Fruit fly (Drosophila melanogaster): ENCODE results near the gene CG9331.

CG9331 gene

dm6 chr2L:20824136-20824789, 1.6 kb downstream of the CG9331 start (continued):
- no peak for TF ChIP-seq ftz-f1 (GFP tag; optimal IDR thresholded peaks at IDR 0.05)

dm6 chr2L:20825265-20825664, 2.6 kb downstream of the CG9331 start:
- no peak for TF ChIP-seq CG8290 (GFP tag; optimal IDR thresholded peaks at IDR 0.05)
- TF ChIP-seq CG8290 (tag; optimal IDR thresholded peaks at IDR 0.05), result peak in 1 of 2 experiments; percentile 15
- TF ChIP-seq pan (optimal IDR thresholded peaks at IDR 0.05), result no peak
- no peak for TF ChIP-seq pan (GFP tag; optimal IDR thresholded peaks at IDR 0.05 in 1 of 2, IDR thresholded peaks at IDR 0.05 in 1 of 2)
- peak; percentile 71 for TF ChIP-seq oc (tag; optimal IDR thresholded peaks at IDR 0.05)
- 0 out of 2 replicates have a peak, but pooled peaks have one; percentile 23 for TF ChIP-seq CG32532 (GFP tag; IDR thresholded peaks at IDR 0.05)
- no peak for TF ChIP-seq CG13424 (tag; optimal IDR thresholded peaks at IDR 0.05)
- TF ChIP-seq Med (GFP tag), result peak; percentile 51
- TF ChIP-seq Jarid2 (GFP tag; optimal IDR thresholded peaks at IDR 0.05), result peak; percentile 11
- 0 out of 2 replicates have a peak, but pooled peaks have one; percentile 19 for TF ChIP-seq rib (GFP tag; IDR thresholded peaks at IDR 0.05)
- TF ChIP-seq CG12769 (tag; optimal IDR thresholded peaks at IDR 0.05), result peak; percentile 60
- TF ChIP-seq chinmo (GFP tag; IDR thresholded peaks at IDR 0.05; ENCODE audit: partially characterized antibody), result 0 out of 4 replicates have a peak, but pooled peaks have one; percentile 49
- TF ChIP-seq HLHmδ (GFP tag; optimal IDR thresholded peaks at IDR 0.05), result peak; percentile 28
- no peak for TF ChIP-seq jumu (GFP tag; optimal IDR thresholded peaks at IDR 0.05)
- peak in 1 of 2 experiments; percentile 4 for TF ChIP-seq bsh (GFP tag; optimal IDR thresholded peaks at IDR 0.05)
- TF ChIP-seq nom (GFP tag; optimal IDR thresholded peaks at IDR 0.05), result peak; percentile 41
- no peak for TF ChIP-seq ci (GFP tag; IDR thresholded peaks at IDR 0.05)
- TF ChIP-seq Trl (optimal IDR thresholded peaks at IDR 0.05), result peak in 1 of 2 experiments; percentile 7
- no peak for TF ChIP-seq Trl (GFP tag; optimal IDR thresholded peaks at IDR 0.05)
- peak; percentile 26; the same call in 1 of the 2 replicates for TF ChIP-seq vvl (GFP tag; IDR thresholded peaks at IDR 0.05)
- no peak for TF ChIP-seq CG1603 (tag; optimal IDR thresholded peaks at IDR 0.05)
- TF ChIP-seq Blimp-1 (GFP tag; optimal IDR thresholded peaks at IDR 0.05), result no peak
- TF ChIP-seq Deaf1 (tag; optimal IDR thresholded peaks at IDR 0.05), result peak; percentile 64
- peak; percentile 60 for TF ChIP-seq grn (GFP tag; optimal IDR thresholded peaks at IDR 0.05)
- peak; percentile 75 for TF ChIP-seq kni (GFP tag; optimal IDR thresholded peaks at IDR 0.05)

- TF ChIP-seq Hand (GFP tag; optimal IDR thresholded peaks at IDR 0.05), result no peak
- peak; percentile 85 for TF ChIP-seq CG2199 (GFP tag; IDR thresholded peaks at IDR 0.05)
- no peak for TF ChIP-seq kay (GFP tag; optimal IDR thresholded peaks at IDR 0.05)
- no peak for TF ChIP-seq Chrac-16 (GFP tag; optimal IDR thresholded peaks at IDR 0.05)
- peak; percentile 29; the same call in 1 of the 3 replicates for TF ChIP-seq knrl (GFP tag; IDR thresholded peaks at IDR 0.05; ENCODE audit: partially characterized antibody)
- no peak for TF ChIP-seq dm (GFP tag; optimal IDR thresholded peaks at IDR 0.05)
- TF ChIP-seq sqz (GFP tag; optimal IDR thresholded peaks at IDR 0.05), result no peak
- TF ChIP-seq B-H1 (GFP tag; IDR thresholded peaks at IDR 0.05), result no peak
- TF ChIP-seq CTCF (GFP tag; optimal IDR thresholded peaks at IDR 0.05), result peak; percentile 91
- no peak for TF ChIP-seq Drgx (GFP tag; IDR thresholded peaks at IDR 0.05)
- TF ChIP-seq stwl (tag; optimal IDR thresholded peaks at IDR 0.05), result peak; percentile 30
These were observed 3.6 kb downstream of the CG9331 start for dm6 chr2L:20826226-20826625.

dm6 chr2L:20827045-20827444, 4.4 kb downstream of the CG9331 start:
- no peak for TF ChIP-seq CG13775 (GFP tag; optimal IDR thresholded peaks at IDR 0.05)
- TF ChIP-seq BEAF-32 (GFP tag; optimal IDR thresholded peaks at IDR 0.05), result no peak
- peak; percentile 68 for TF ChIP-seq exex (tag; optimal IDR thresholded peaks at IDR 0.05)
- peak; percentile 50 for TF ChIP-seq mirr (GFP tag; optimal IDR thresholded peaks at IDR 0.05)
- TF ChIP-seq fd3F (GFP tag; optimal IDR thresholded peaks at IDR 0.05), result no peak
- peak; percentile 68 for TF ChIP-seq sug (tag; optimal IDR thresholded peaks at IDR 0.05)
- peak; percentile 63 for TF ChIP-seq CG34376 (GFP tag; optimal IDR thresholded peaks at IDR 0.05)
- TF ChIP-seq CG14710 (tag; optimal IDR thresholded peaks at IDR 0.05), result no peak

All from whole organism, embryonic.